Worm (Caenorhabditis elegans): ENCODE results near the gene sfxn-5.

DNA sequence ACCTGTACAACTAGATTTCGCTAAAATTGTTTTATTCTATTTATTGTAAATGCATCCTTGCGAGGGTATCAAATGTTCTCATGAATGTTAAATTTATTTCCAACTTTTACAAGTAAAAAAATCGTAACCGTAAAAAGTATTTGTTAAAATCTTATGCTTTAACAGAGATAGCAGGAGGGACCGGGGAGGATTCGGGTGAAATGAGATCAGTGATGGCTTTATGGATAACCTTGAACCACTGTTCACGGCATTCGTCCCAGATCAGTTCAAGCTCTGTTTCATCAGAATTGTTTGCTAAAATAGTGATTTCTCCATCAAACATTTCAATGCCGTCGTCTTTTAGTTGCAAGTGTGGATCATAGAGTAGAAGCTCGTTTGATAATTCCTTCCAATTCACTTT lies 36.3 kb upstream of the sfxn-5 start:
- TF ChIP-seq dao-5 (tag; optimal IDR thresholded peaks at IDR 0.05) (no peak), him-1 (tag; optimal IDR thresholded peaks at IDR 0.05) (no peak)
